Worm (Caenorhabditis elegans): Measurements from ENCODE around the gene Y57A10C.11.

Gene Y57A10C.11

ce11 chrII:12459422-12459821, 44.7 kb upstream of the Y57A10C.11 start, which contains the start of gene tag-281:
TSS of gene tag-281 (plus strand) at chrII:12459761.
- 0 out of 2 replicates have a peak, but pooled peaks have one; percentile 14 for TF ChIP-seq lir-1 (GFP tag; conservative IDR thresholded peaks at IDR 0.05)
- TF ChIP-seq ztf-18 (tag; optimal IDR thresholded peaks at IDR 0.05): no peak
- TF ChIP-seq hlh-12 (tag; optimal IDR thresholded peaks at IDR 0.05): no peak
- peak; percentile 100 for TF ChIP-seq hmg-1.2 (GFP tag; IDR thresholded peaks at IDR 0.05)
- no peak for TF ChIP-seq snpc-3.4 (tag; optimal IDR thresholded peaks at IDR 0.05)
- no peak for TF ChIP-seq cebp-1 (GFP tag; IDR thresholded peaks at IDR 0.05)
- no peak for TF ChIP-seq cebp-1 (tag; optimal IDR thresholded peaks at IDR 0.05)
- no peak for TF ChIP-seq aptf-2 (GFP tag; conservative IDR thresholded peaks at IDR 0.05)
- TF ChIP-seq lin-54 (GFP tag; optimal IDR thresholded peaks at IDR 0.05): peak; percentile 97
- no peak for TF ChIP-seq ZK185.1 (tag; optimal IDR thresholded peaks at IDR 0.05; ENCODE audit: poor library complexity, severe bottlenecking)
- TF ChIP-seq let-607 (tag; optimal IDR thresholded peaks at IDR 0.05): no peak
- no peak for TF ChIP-seq ztf-26 (tag; optimal IDR thresholded peaks at IDR 0.05)
- no peak for TF ChIP-seq egl-44 (GFP tag; IDR thresholded peaks at IDR 0.05)
- no peak for TF ChIP-seq B0019.2 (GFP tag; conservative IDR thresholded peaks at IDR 0.05)
- peak; percentile 56 for TF ChIP-seq tbp1 (GFP tag; optimal IDR thresholded peaks at IDR 0.05)
- TF ChIP-seq F52B5.7 (tag; optimal IDR thresholded peaks at IDR 0.05): no peak
- no peak for TF ChIP-seq lin-40 (tag; optimal IDR thresholded peaks at IDR 0.05)
- TF ChIP-seq F10E7.11 (tag; optimal IDR thresholded peaks at IDR 0.05): no peak
- no peak for TF ChIP-seq ets-4 (GFP tag; optimal IDR thresholded peaks at IDR 0.05)
- TF ChIP-seq B0261.1 (tag; optimal IDR thresholded peaks at IDR 0.05): no peak
- no peak for TF ChIP-seq T26A5.8 (tag; optimal IDR thresholded peaks at IDR 0.05)
- peak; percentile 79 for TF ChIP-seq madf-6 (GFP tag; IDR thresholded peaks at IDR 0.05)
- no peak for TF ChIP-seq madf-10 (tag; optimal IDR thresholded peaks at IDR 0.05)
- no peak for TF ChIP-seq ztf-3 (GFP tag; optimal IDR thresholded peaks at IDR 0.05)
- peak; percentile 35; the same call in 1 of the 2 replicates for TF ChIP-seq ceh-91 (GFP tag; IDR thresholded peaks at IDR 0.05)
- TF ChIP-seq dox-1 (GFP tag; IDR thresholded peaks at IDR 0.05): peak; percentile 56; the same call in 1 of the 2 replicates
- TF ChIP-seq efl-1 (GFP tag; optimal IDR thresholded peaks at IDR 0.05): peak; percentile 87
- no peak for TF ChIP-seq Y53F4B.3 (GFP tag; IDR thresholded peaks at IDR 0.05)
- TF ChIP-seq ccch-3 (GFP tag; optimal IDR thresholded peaks at IDR 0.05): no peak
- TF ChIP-seq lsy-27 (tag; optimal IDR thresholded peaks at IDR 0.05; ENCODE audit: borderline replicate concordance, insufficient read depth): no peak
- TF ChIP-seq repo-1 (tag; optimal IDR thresholded peaks at IDR 0.05): no peak
- TF ChIP-seq atf-7 (tag; optimal IDR thresholded peaks at IDR 0.05): no peak
- TF ChIP-seq F49E8.2 (tag; optimal IDR thresholded peaks at IDR 0.05; ENCODE audit: insufficient read depth): peak; percentile 41
- no peak for TF ChIP-seq tlf-1 (GFP tag; optimal IDR thresholded peaks at IDR 0.05)
- no peak for TF ChIP-seq rpc-1 (optimal IDR thresholded peaks at IDR 0.05)
- TF ChIP-seq rpc-1 (tag; optimal IDR thresholded peaks at IDR 0.05): no peak
- no peak for TF ChIP-seq egrh-3 (GFP tag; IDR thresholded peaks at IDR 0.05)
- no peak for TF ChIP-seq hrde-1 (tag; optimal IDR thresholded peaks at IDR 0.05; ENCODE audit: borderline replicate concordance)
- TF ChIP-seq chd-7 (tag; optimal IDR thresholded peaks at IDR 0.05): no peak
- TF ChIP-seq nhr-27 (tag; optimal IDR thresholded peaks at IDR 0.05): no peak
- peak; percentile 53 for TF ChIP-seq hsf-1 (GFP tag; IDR thresholded peaks at IDR 0.05)
- no peak for TF ChIP-seq mel-28 (tag; optimal IDR thresholded peaks at IDR 0.05; ENCODE audit: borderline replicate concordance)
- no peak for TF ChIP-seq T07F8.4 (tag; optimal IDR thresholded peaks at IDR 0.05)
- TF ChIP-seq ztf-6 (GFP tag; IDR thresholded peaks at IDR 0.05): no peak
- no peak for TF ChIP-seq nfya-1 (tag; optimal IDR thresholded peaks at IDR 0.05; ENCODE audit: borderline replicate concordance, insufficient read depth)
- no peak for TF ChIP-seq unc-62 (GFP tag; optimal IDR thresholded peaks at IDR 0.05)
- TF ChIP-seq Y67H2A.10 (GFP tag; conservative IDR thresholded peaks at IDR 0.05): no peak
- peak; percentile 36 to 96 (median 75) for TF ChIP-seq lin-35 (GFP tag; optimal IDR thresholded peaks at IDR 0.05)
- no peak for TF ChIP-seq F37B4.10 (GFP tag; IDR thresholded peaks at IDR 0.05)

Data from whole organism, young adult.